Fruit fly (Drosophila melanogaster) whole organism, wandering third instar larva: ENCODE measurements around the gene Herp.

Experiments used
- CG32264 ChIP-seq: fragments of 200-800 bp; sonication (Bioruptor generic); optimal IDR thresholded peaks from 2 replicates; lab custom pipeline; 2016; ENCODE audit warnings: missing biosample characterization, missing genetic modification characterization
- Dif ChIP-seq: fragments of 200-275, 200-300 bp; sonication (Bioruptor generic); optimal IDR thresholded peaks from 2 replicates; lab custom pipeline; 2018; ENCODE audit warnings: missing biosample characterization, missing genetic modification characterization; ENCODE audit not compliant: partially characterized antibody
- GATAd ChIP-seq: sonication (Bioruptor generic); optimal IDR thresholded peaks from 2 replicates; lab custom pipeline; 2016; ENCODE audit warnings: missing biosample characterization, missing genetic modification characterization
- HLH106 ChIP-seq: fragments of 200-800 bp; optimal IDR thresholded peaks from 3 replicates; lab custom pipeline; 2019; ENCODE audit warnings: missing biosample characterization, mild to moderate bottlenecking, missing genetic modification characterization, moderate library complexity
- Hnf4 ChIP-seq: fragments of 200-800 bp; sonication (Bioruptor generic); optimal IDR thresholded peaks from 2 replicates; lab custom pipeline; 2016; ENCODE audit warnings: missing biosample characterization, mild to moderate bottlenecking, missing genetic modification characterization
- Hr83 ChIP-seq: fragments of 200-300 bp; sonication (Bioruptor generic); optimal IDR thresholded peaks from 2 replicates; lab custom pipeline; 2016; ENCODE audit warnings: missing biosample characterization, mild to moderate bottlenecking, missing genetic modification characterization, moderate library complexity; ENCODE audit not compliant: poor library complexity, severe bottlenecking
- Jra ChIP-seq: sonication (Bioruptor generic); optimal IDR thresholded peaks from 2 replicates; lab custom pipeline; 2016; ENCODE audit warnings: missing biosample characterization, missing genetic modification characterization
- Myc ChIP-seq: fragments of >200 bp; optimal IDR thresholded peaks from 2 replicates; lab custom pipeline; 2017
- N ChIP-seq: fragments of >200 bp; optimal IDR thresholded peaks from 2 replicates; lab custom pipeline; 2018; ENCODE audit warnings: missing biosample characterization, missing external identifiers, missing genetic modification characterization
- OdsH ChIP-seq: fragments of 200-800 bp; sonication (Bioruptor generic); optimal IDR thresholded peaks from 2 replicates; lab custom pipeline; 2016; ENCODE audit warnings: missing biosample characterization, mild to moderate bottlenecking, missing genetic modification characterization
- Rel ChIP-seq, 2 experiments: fragments of 200-800 bp; sonication (Bioruptor generic) in 1 of 2; optimal IDR thresholded peaks; 2 replicates in 1 of 2; 3 replicates in 1 of 2; lab custom pipeline; 2016 to 2019; ENCODE audit warnings: mild to moderate bottlenecking in 2 of 2, missing biosample characterization in 2 of 2, missing genetic modification characterization in 2 of 2, moderate library complexity in 1 of 2
- Vsx2 ChIP-seq: fragments of 200-300, 225-300 bp; sonication (Bioruptor generic); optimal IDR thresholded peaks from 2 replicates; lab custom pipeline; 2018; ENCODE audit warnings: missing biosample characterization, missing genetic modification characterization; ENCODE audit not compliant: partially characterized antibody
- br ChIP-seq: fragments of 200-800 bp; sonication (Bioruptor generic); optimal IDR thresholded peaks from 2 replicates; lab custom pipeline; 2016; ENCODE audit warnings: missing biosample characterization, missing genetic modification characterization
- brk ChIP-seq: fragments of 200-800 bp; sonication (Bioruptor generic); optimal IDR thresholded peaks from 2 replicates; lab custom pipeline; 2016; ENCODE audit warnings: missing biosample characterization, mild to moderate bottlenecking, missing genetic modification characterization
- dl ChIP-seq, 2 experiments: fragments of 175-275, 200-275 bp in 1 of 2; fragments of 200-275 bp in 1 of 2; sonication (Bioruptor generic); optimal IDR thresholded peaks; lab custom pipeline; 2018; ENCODE audit warnings: mild to moderate bottlenecking in 2 of 2, missing biosample characterization in 2 of 2, missing genetic modification characterization in 2 of 2, moderate library complexity in 2 of 2; ENCODE audit not compliant: partially characterized antibody in 2 of 2, insufficient read depth in 1 of 2
- dmrt93B ChIP-seq: fragments of 200-800 bp; sonication (Bioruptor generic); optimal IDR thresholded peaks from 2 replicates; lab custom pipeline; 2018; ENCODE audit warnings: missing biosample characterization, mild to moderate bottlenecking, missing genetic modification characterization
- dsf ChIP-seq: sonication (Bioruptor generic); optimal IDR thresholded peaks from 2 replicates; lab custom pipeline; 2016; ENCODE audit warnings: missing biosample characterization, missing genetic modification characterization, borderline replicate concordance
- ey ChIP-seq: fragments of 200-800 bp; sonication (Bioruptor generic); optimal IDR thresholded peaks from 2 replicates; lab custom pipeline; 2016; ENCODE audit warnings: missing biosample characterization, missing genetic modification characterization
- foxo ChIP-seq, 2 experiments: fragments of 200-800 bp; sonication (Bioruptor generic); optimal IDR thresholded peaks; 2 replicates in 1 of 2; 3 replicates in 1 of 2; lab custom pipeline; 2016 to 2017; ENCODE audit warnings: missing biosample characterization in 2 of 2, missing genetic modification characterization in 2 of 2
- fru ChIP-seq: fragments of 200-800 bp; sonication (Bioruptor generic); optimal IDR thresholded peaks from 3 replicates; lab custom pipeline; 2016; ENCODE audit warnings: missing biosample characterization, mild to moderate bottlenecking, missing genetic modification characterization
- h ChIP-seq: fragments of 200-800 bp; sonication (Bioruptor generic); optimal IDR thresholded peaks from 3 replicates; lab custom pipeline; 2016; ENCODE audit warnings: missing biosample characterization, mild to moderate bottlenecking, missing genetic modification characterization
- jim ChIP-seq: fragments of 175-275, 200-325 bp; sonication (Bioruptor generic); optimal IDR thresholded peaks from 2 replicates; lab custom pipeline; 2016; ENCODE audit warnings: missing biosample characterization, mild to moderate bottlenecking, missing genetic modification characterization
- lola ChIP-seq: fragments of >200 bp; optimal IDR thresholded peaks from 2 replicates; lab custom pipeline; 2017; ENCODE audit warnings: missing biosample characterization, missing genetic modification characterization
- psq ChIP-seq: fragments of 200-800 bp; sonication (Bioruptor generic); optimal IDR thresholded peaks from 3 replicates; lab custom pipeline; 2017; ENCODE audit warnings: missing biosample characterization, mild to moderate bottlenecking, missing genetic modification characterization, moderate library complexity
- rgr ChIP-seq: fragments of 200-800 bp; sonication (Bioruptor generic); optimal IDR thresholded peaks from 3 replicates; lab custom pipeline; 2016; ENCODE audit warnings: missing biosample characterization, mild to moderate bottlenecking, missing genetic modification characterization
- sage ChIP-seq: fragments of 200-800 bp; sonication (Bioruptor generic); optimal IDR thresholded peaks from 2 replicates; lab custom pipeline; 2016; ENCODE audit warnings: missing biosample characterization, mild to moderate bottlenecking, missing genetic modification characterization
- sv ChIP-seq: fragments of 200-800 bp; sonication (Bioruptor generic); optimal IDR thresholded peaks from 3 replicates; lab custom pipeline; 2016; ENCODE audit warnings: missing biosample characterization, missing genetic modification characterization
- tai ChIP-seq: sonication (Bioruptor generic); optimal IDR thresholded peaks from 2 replicates; lab custom pipeline; 2016; ENCODE audit warnings: missing biosample characterization, missing genetic modification characterization
- usp ChIP-seq: fragments of >200 bp; optimal IDR thresholded peaks from 2 replicates; lab custom pipeline; 2017; ENCODE audit warnings: missing biosample characterization, missing genetic modification characterization
- woc ChIP-seq: sonication (Bioruptor generic); optimal IDR thresholded peaks from 2 replicates; lab custom pipeline; 2016; ENCODE audit warnings: missing biosample characterization, mild to moderate bottlenecking, missing genetic modification characterization

The Herp gene

DNA sequence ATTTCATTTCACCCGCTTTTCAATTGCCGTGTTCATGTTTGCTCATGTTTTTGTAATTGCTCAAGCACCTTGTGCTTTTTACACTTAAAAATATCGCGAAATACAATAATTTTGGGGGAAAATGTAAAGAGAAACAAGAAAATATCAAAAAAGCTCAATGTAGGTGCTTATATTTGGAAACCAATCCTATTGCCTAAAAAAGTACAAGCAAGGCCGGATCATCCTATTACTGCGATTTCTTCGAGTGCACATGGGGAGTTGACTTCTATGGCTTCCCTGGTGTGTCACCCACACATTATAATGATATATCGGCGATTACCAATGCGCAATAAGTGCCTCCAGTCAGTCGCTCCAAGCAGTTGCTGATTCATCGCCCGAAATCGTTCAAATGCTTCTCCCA is 41.4 kb upstream of the Herp start:
- TF ChIP-seq h (GFP tag; lab: Kevin White, UChicago) (peak; percentile 29), rgr (peak; percentile 16), GATAd (GFP tag; lab: Kevin White, UChicago) (no peak), Dif (GFP tag; lab: Kevin White, UChicago) (no peak), br (GFP tag; lab: Kevin White, UChicago) (peak; percentile 52), N (GFP tag; lab: Kevin White, UChicago) (no peak), HLH106 (tag; lab: Kevin White, UChicago) (peak; percentile 17), psq (GFP tag; lab: Kevin White, UChicago) (peak; percentile 17), Hnf4 (GFP tag; lab: Kevin White, UChicago) (peak; percentile 9), ey (GFP tag; lab: Kevin White, UChicago) (peak; percentile 42)

DNA sequence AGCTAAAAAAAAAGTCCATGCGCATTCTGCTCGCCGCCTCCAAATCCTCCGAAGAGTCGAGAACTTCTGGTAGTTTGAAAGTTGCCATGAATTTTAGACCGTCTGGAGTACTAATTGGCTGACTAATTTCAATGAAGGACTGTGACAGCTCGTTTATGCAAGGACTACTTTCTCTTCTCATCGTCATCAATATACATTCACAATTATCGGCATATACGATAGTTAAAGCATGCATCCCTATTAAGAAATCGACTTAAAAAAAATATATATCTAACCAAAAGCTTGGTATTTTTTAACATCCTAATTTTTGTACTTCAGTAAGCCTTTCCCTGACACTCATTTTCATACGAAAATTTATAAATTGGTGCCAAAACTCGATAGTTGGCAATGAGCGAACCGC is 40.3 kb upstream of the Herp start, which contains the start of gene CG14537:
CG14537 (plus strand) TSS at position 301 of the 400 bp plus-strand sequence.
- no peak for TF ChIP-seq OdsH (GFP tag; lab: Kevin White, UChicago)
- TF ChIP-seq, all 38 proteins: peak for 0

DNA sequence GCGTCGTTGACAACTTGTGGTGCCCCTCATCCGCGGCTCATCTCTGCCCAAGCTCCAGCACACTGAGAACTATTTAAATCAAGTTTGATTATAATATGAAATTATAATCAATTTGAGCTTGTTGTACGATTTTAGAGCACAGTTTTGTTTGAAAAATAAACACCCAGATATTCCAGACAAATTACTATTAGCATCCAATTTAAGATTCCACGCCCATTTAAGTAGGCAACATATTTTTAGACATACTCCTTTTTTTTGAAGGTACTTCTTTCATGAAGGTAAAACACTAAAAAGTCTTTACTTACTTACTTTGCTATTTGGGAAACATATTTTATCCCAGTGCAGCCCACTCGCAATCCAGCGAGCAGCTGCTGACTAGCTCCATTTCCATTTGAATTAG is 38.2 kb upstream of the Herp start:
- TF ChIP-seq sage (GFP tag; lab: Kevin White, UChicago) (no peak), foxo (GFP tag; optimal IDR thresholded peaks at IDR 0.05; lab: Kevin White, UChicago) (no peak), ey (GFP tag; lab: Kevin White, UChicago) (no peak)

DNA sequence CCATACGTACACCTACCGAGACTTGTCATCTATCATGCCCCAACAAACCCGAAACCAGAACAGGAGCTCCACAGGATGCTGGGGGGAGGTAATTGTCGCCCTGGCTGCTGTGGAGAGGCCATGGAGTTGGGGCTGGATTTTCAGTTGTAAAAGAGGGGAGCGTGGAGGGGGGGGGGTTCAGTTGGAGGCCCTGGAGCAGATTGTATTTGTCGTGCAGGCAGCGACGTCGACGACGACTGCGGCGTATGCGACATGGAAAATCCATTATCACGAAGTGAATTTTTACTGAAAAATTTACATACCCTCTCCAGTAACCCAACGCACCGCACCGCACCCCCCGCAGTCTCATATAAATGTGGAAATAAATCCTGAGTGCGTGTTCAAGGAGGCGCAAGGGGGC is 33.8 kb upstream of the Herp start:
- no peak for TF ChIP-seq OdsH (GFP tag; lab: Kevin White, UChicago)
- TF ChIP-seq h (GFP tag; lab: Kevin White, UChicago): no peak
- TF ChIP-seq Dif (GFP tag; lab: Kevin White, UChicago): no peak
- TF ChIP-seq sage (GFP tag; lab: Kevin White, UChicago): no peak
- no peak for TF ChIP-seq Myc (lab: Kevin White, UChicago)
- no peak for TF ChIP-seq dsf (GFP tag; lab: Kevin White, UChicago)
- TF ChIP-seq tai: no peak
- no peak for TF ChIP-seq Vsx2 (GFP tag; lab: Kevin White, UChicago)
- no peak for TF ChIP-seq sv (GFP tag; lab: Kevin White, UChicago)
- no peak for TF ChIP-seq Rel (GFP tag; optimal IDR thresholded peaks at IDR 0.05; lab: Kevin White, UChicago)
- no peak for TF ChIP-seq Rel (tag; optimal IDR thresholded peaks at IDR 0.05; lab: Kevin White, UChicago)
- TF ChIP-seq, all 38 proteins: peak for 0

DNA sequence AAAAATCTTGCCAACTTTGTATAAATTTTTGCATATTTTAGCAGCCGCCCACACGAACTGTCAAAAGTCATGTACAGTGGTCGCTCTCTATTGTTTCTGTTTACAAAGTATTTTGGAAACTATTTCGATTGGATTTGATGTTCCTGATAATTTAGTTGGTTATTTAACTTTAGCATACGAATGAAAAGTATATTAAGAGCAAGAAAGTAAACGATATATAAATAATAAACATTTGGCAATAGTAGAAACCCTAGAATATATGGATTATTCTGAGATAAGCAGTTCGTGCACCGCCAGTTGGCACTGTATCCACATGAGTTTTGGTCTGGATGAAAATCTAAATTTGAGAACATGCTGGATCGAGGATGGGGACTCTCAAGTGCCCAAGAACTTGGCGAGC is 33.4 kb upstream of the Herp start:
- TF ChIP-seq psq (GFP tag; lab: Kevin White, UChicago): no peak
- TF ChIP-seq br (GFP tag; lab: Kevin White, UChicago): no peak
- no peak for TF ChIP-seq sv (GFP tag; lab: Kevin White, UChicago)
- no peak for TF ChIP-seq CG32264 (GFP tag; lab: Kevin White, UChicago)
- no peak for TF ChIP-seq HLH106 (tag; lab: Kevin White, UChicago)
- no peak for TF ChIP-seq Jra
- no peak for TF ChIP-seq fru
- TF ChIP-seq brk (GFP tag; lab: Kevin White, UChicago): no peak
- TF ChIP-seq usp (GFP tag; lab: Kevin White, UChicago): no peak
- no peak for TF ChIP-seq dsf (GFP tag; lab: Kevin White, UChicago)
- no peak for TF ChIP-seq jim (GFP tag; lab: Kevin White, UChicago)
- TF ChIP-seq Rel (GFP tag; optimal IDR thresholded peaks at IDR 0.05; lab: Kevin White, UChicago): no peak
- TF ChIP-seq Rel (tag; optimal IDR thresholded peaks at IDR 0.05; lab: Kevin White, UChicago): no peak
- no peak for TF ChIP-seq Hr83

DNA sequence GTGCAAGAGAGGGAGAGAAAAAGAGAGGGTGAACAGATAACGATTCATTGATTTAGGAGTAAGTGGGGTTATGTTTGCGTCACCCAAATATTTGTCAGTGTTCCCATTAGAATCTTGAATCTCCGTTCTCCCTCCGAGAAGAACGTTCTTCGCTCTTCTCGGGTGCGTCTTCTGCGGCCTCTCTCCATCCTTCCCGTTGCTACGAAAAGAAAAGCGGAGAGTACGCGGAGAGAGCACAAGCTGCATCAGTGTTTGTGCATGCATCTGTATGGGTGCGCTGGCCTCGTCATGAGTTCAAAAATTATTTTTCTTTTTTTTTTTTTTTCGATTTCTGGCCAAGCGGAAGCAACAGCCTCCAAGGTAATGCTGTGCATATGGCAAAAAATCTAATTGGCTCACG is 29.0 kb upstream of the Herp start:
- TF ChIP-seq lola (GFP tag; lab: Kevin White, UChicago) (no peak), dmrt93B (GFP tag; lab: Kevin White, UChicago) (no peak), woc (no peak), dl (GFP tag; optimal IDR thresholded peaks at IDR 0.05; lab: Kevin White, UChicago; ENCODE audit: insufficient read depth in 1 of 2, partially characterized antibody in 2 of 2) (peak; percentile 54 to 55), rgr (peak; percentile 41), Dif (GFP tag; lab: Kevin White, UChicago) (peak; percentile 88), ey (GFP tag; lab: Kevin White, UChicago) (no peak), Hnf4 (GFP tag; lab: Kevin White, UChicago) (peak; percentile 11), Hr83 (peak; percentile 56), N (GFP tag; lab: Kevin White, UChicago) (peak; percentile 62), Rel (GFP tag; optimal IDR thresholded peaks at IDR 0.05; lab: Kevin White, UChicago) (peak; percentile 10), Rel (tag; optimal IDR thresholded peaks at IDR 0.05; lab: Kevin White, UChicago) (no peak)
